Fruit fly (Drosophila melanogaster) whole organism, wandering third instar larva: Measurements from ENCODE around the gene Zcchc7.
A peak's percentile ranks its signal among the peaks of the same experiment; 100 is the strongest.

ENCODE experiments used
- Abd-B ChIP-seq: fragments of >200 bp; optimal IDR thresholded peaks from 2 replicates; lab custom pipeline; 2017; ENCODE audit warnings: missing biosample characterization, missing genetic modification characterization
- CG32264 ChIP-seq: fragments of 200-800 bp; sonication (Bioruptor generic); optimal IDR thresholded peaks from 2 replicates; lab custom pipeline; 2016; ENCODE audit warnings: missing biosample characterization, missing genetic modification characterization
- CG9705 ChIP-seq: fragments of 200-800 bp; sonication (Bioruptor generic); optimal IDR thresholded peaks from 2 replicates; lab custom pipeline; 2018; ENCODE audit warnings: missing biosample characterization, mild to moderate bottlenecking, missing genetic modification characterization
- CrebA ChIP-seq: fragments of 200-800 bp; sonication (Bioruptor generic); optimal IDR thresholded peaks from 2 replicates; lab custom pipeline; 2016; ENCODE audit warnings: missing biosample characterization, mild to moderate bottlenecking, missing genetic modification characterization, borderline replicate concordance
- Dfd ChIP-seq: fragments of >200 bp; optimal IDR thresholded peaks from 2 replicates; lab custom pipeline; 2017; ENCODE audit warnings: missing biosample characterization, missing genetic modification characterization
- Dif ChIP-seq: fragments of 200-275, 200-300 bp; sonication (Bioruptor generic); optimal IDR thresholded peaks from 2 replicates; lab custom pipeline; 2018; ENCODE audit warnings: missing biosample characterization, missing genetic modification characterization; ENCODE audit not compliant: partially characterized antibody
- GATAd ChIP-seq: sonication (Bioruptor generic); optimal IDR thresholded peaks from 2 replicates; lab custom pipeline; 2016; ENCODE audit warnings: missing biosample characterization, missing genetic modification characterization
- HLH106 ChIP-seq: fragments of 200-800 bp; optimal IDR thresholded peaks from 3 replicates; lab custom pipeline; 2019; ENCODE audit warnings: missing biosample characterization, mild to moderate bottlenecking, missing genetic modification characterization, moderate library complexity
- Hnf4 ChIP-seq: fragments of 200-800 bp; sonication (Bioruptor generic); optimal IDR thresholded peaks from 2 replicates; lab custom pipeline; 2016; ENCODE audit warnings: missing biosample characterization, mild to moderate bottlenecking, missing genetic modification characterization
- Hr78 ChIP-seq: fragments of >200 bp; optimal IDR thresholded peaks from 2 replicates; lab custom pipeline; 2017; ENCODE audit warnings: missing biosample characterization, missing genetic modification characterization
- Hr83 ChIP-seq: fragments of 200-300 bp; sonication (Bioruptor generic); optimal IDR thresholded peaks from 2 replicates; lab custom pipeline; 2016; ENCODE audit warnings: missing biosample characterization, mild to moderate bottlenecking, missing genetic modification characterization, moderate library complexity; ENCODE audit not compliant: poor library complexity, severe bottlenecking
- Jra ChIP-seq: sonication (Bioruptor generic); optimal IDR thresholded peaks from 2 replicates; lab custom pipeline; 2016; ENCODE audit warnings: missing biosample characterization, missing genetic modification characterization
- Mio ChIP-seq: sonication (Bioruptor generic); optimal IDR thresholded peaks from 2 replicates; lab custom pipeline; 2016; ENCODE audit warnings: missing biosample characterization, missing genetic modification characterization
- Myc ChIP-seq: fragments of >200 bp; optimal IDR thresholded peaks from 2 replicates; lab custom pipeline; 2017
- N ChIP-seq: fragments of >200 bp; optimal IDR thresholded peaks from 2 replicates; lab custom pipeline; 2018; ENCODE audit warnings: missing biosample characterization, missing external identifiers, missing genetic modification characterization
- OdsH ChIP-seq: fragments of 200-800 bp; sonication (Bioruptor generic); optimal IDR thresholded peaks from 2 replicates; lab custom pipeline; 2016; ENCODE audit warnings: missing biosample characterization, mild to moderate bottlenecking, missing genetic modification characterization
- Rel ChIP-seq, 2 experiments: fragments of 200-800 bp; sonication (Bioruptor generic) in 1 of 2; optimal IDR thresholded peaks; 2 replicates in 1 of 2; 3 replicates in 1 of 2; lab custom pipeline; 2016 to 2019; ENCODE audit warnings: mild to moderate bottlenecking in 2 of 2, missing biosample characterization in 2 of 2, missing genetic modification characterization in 2 of 2, moderate library complexity in 1 of 2
- Sp1 ChIP-seq: fragments of 200-800 bp; sonication (Bioruptor generic); optimal IDR thresholded peaks from 3 replicates; lab custom pipeline; 2019; ENCODE audit warnings: missing biosample characterization, mild to moderate bottlenecking, missing genetic modification characterization, moderate library complexity
- Vsx2 ChIP-seq: fragments of 200-300, 225-300 bp; sonication (Bioruptor generic); optimal IDR thresholded peaks from 2 replicates; lab custom pipeline; 2018; ENCODE audit warnings: missing biosample characterization, missing genetic modification characterization; ENCODE audit not compliant: partially characterized antibody
- br ChIP-seq: fragments of 200-800 bp; sonication (Bioruptor generic); optimal IDR thresholded peaks from 2 replicates; lab custom pipeline; 2016; ENCODE audit warnings: missing biosample characterization, missing genetic modification characterization
- brk ChIP-seq: fragments of 200-800 bp; sonication (Bioruptor generic); optimal IDR thresholded peaks from 2 replicates; lab custom pipeline; 2016; ENCODE audit warnings: missing biosample characterization, mild to moderate bottlenecking, missing genetic modification characterization
- dl ChIP-seq, 2 experiments: fragments of 175-275, 200-275 bp in 1 of 2; fragments of 200-275 bp in 1 of 2; sonication (Bioruptor generic); optimal IDR thresholded peaks; lab custom pipeline; 2018; ENCODE audit warnings: mild to moderate bottlenecking in 2 of 2, missing biosample characterization in 2 of 2, missing genetic modification characterization in 2 of 2, moderate library complexity in 2 of 2; ENCODE audit not compliant: partially characterized antibody in 2 of 2, insufficient read depth in 1 of 2
- dmrt93B ChIP-seq: fragments of 200-800 bp; sonication (Bioruptor generic); optimal IDR thresholded peaks from 2 replicates; lab custom pipeline; 2018; ENCODE audit warnings: missing biosample characterization, mild to moderate bottlenecking, missing genetic modification characterization
- dsf ChIP-seq: sonication (Bioruptor generic); optimal IDR thresholded peaks from 2 replicates; lab custom pipeline; 2016; ENCODE audit warnings: missing biosample characterization, missing genetic modification characterization, borderline replicate concordance
- ey ChIP-seq: fragments of 200-800 bp; sonication (Bioruptor generic); optimal IDR thresholded peaks from 2 replicates; lab custom pipeline; 2016; ENCODE audit warnings: missing biosample characterization, missing genetic modification characterization
- foxo ChIP-seq, 2 experiments: fragments of 200-800 bp; sonication (Bioruptor generic); optimal IDR thresholded peaks; 2 replicates in 1 of 2; 3 replicates in 1 of 2; lab custom pipeline; 2016 to 2017; ENCODE audit warnings: missing biosample characterization in 2 of 2, missing genetic modification characterization in 2 of 2
- fru ChIP-seq: fragments of 200-800 bp; sonication (Bioruptor generic); optimal IDR thresholded peaks from 3 replicates; lab custom pipeline; 2016; ENCODE audit warnings: missing biosample characterization, mild to moderate bottlenecking, missing genetic modification characterization
- h ChIP-seq: fragments of 200-800 bp; sonication (Bioruptor generic); optimal IDR thresholded peaks from 3 replicates; lab custom pipeline; 2016; ENCODE audit warnings: missing biosample characterization, mild to moderate bottlenecking, missing genetic modification characterization
- jim ChIP-seq: fragments of 175-275, 200-325 bp; sonication (Bioruptor generic); optimal IDR thresholded peaks from 2 replicates; lab custom pipeline; 2016; ENCODE audit warnings: missing biosample characterization, mild to moderate bottlenecking, missing genetic modification characterization
- pan ChIP-seq: fragments of >200 bp; optimal IDR thresholded peaks from 2 replicates; lab custom pipeline; 2017
- psq ChIP-seq: fragments of 200-800 bp; sonication (Bioruptor generic); optimal IDR thresholded peaks from 3 replicates; lab custom pipeline; 2017; ENCODE audit warnings: missing biosample characterization, mild to moderate bottlenecking, missing genetic modification characterization, moderate library complexity
- rgr ChIP-seq: fragments of 200-800 bp; sonication (Bioruptor generic); optimal IDR thresholded peaks from 3 replicates; lab custom pipeline; 2016; ENCODE audit warnings: missing biosample characterization, mild to moderate bottlenecking, missing genetic modification characterization
- sage ChIP-seq: fragments of 200-800 bp; sonication (Bioruptor generic); optimal IDR thresholded peaks from 2 replicates; lab custom pipeline; 2016; ENCODE audit warnings: missing biosample characterization, mild to moderate bottlenecking, missing genetic modification characterization
- sv ChIP-seq: fragments of 200-800 bp; sonication (Bioruptor generic); optimal IDR thresholded peaks from 3 replicates; lab custom pipeline; 2016; ENCODE audit warnings: missing biosample characterization, missing genetic modification characterization
- tai ChIP-seq: sonication (Bioruptor generic); optimal IDR thresholded peaks from 2 replicates; lab custom pipeline; 2016; ENCODE audit warnings: missing biosample characterization, missing genetic modification characterization
- usp ChIP-seq: fragments of >200 bp; optimal IDR thresholded peaks from 2 replicates; lab custom pipeline; 2017; ENCODE audit warnings: missing biosample characterization, missing genetic modification characterization
- woc ChIP-seq: sonication (Bioruptor generic); optimal IDR thresholded peaks from 2 replicates; lab custom pipeline; 2016; ENCODE audit warnings: missing biosample characterization, mild to moderate bottlenecking, missing genetic modification characterization

Gene Zcchc7

DNA sequence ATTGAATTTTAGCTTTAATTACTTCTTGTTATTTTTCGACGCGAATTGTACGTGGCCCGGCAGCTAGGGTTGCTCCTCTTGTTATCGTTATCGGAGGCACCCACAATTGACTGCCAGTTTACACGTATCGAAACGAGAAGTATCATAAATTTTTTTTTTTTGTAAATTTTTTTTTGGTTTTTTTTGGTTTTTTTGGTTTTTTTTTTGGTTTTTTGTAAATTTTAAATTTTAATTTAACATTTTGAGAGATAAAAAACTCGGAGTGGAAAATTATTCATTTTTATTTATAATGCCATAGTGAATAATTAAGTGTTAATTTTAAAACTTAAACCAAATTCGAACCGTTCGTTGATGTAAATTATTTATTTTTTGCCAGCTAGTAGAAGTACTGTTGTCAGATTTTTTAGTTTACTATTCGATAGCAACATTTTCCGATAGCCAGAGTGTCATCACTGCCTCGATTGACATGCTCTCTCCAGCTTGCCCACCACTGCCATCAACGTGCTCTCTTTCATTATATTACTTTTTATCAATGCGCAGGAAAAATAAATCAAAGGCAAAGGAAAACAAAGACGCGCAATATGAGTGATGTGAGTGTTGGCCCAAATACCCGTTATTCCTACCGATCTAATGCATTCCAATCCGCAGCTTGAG lies at the start of gene Zcchc7, which contains the start of gene kud:
Zcchc7 (plus strand) TSS at position 467 of the 654 bp plus-strand sequence.
kud (minus strand) TSS at position 72 of the 654 bp plus-strand sequence.
- peak in 1 of 2 experiments; percentile 81 for TF ChIP-seq foxo (GFP tag; optimal IDR thresholded peaks at IDR 0.05; lab: Kevin White, UChicago)
- TF ChIP-seq sage (GFP tag; lab: Kevin White, UChicago): no peak
- TF ChIP-seq CrebA (GFP tag; lab: Kevin White, UChicago): no peak
- TF ChIP-seq OdsH (GFP tag; lab: Kevin White, UChicago): peak; percentile 73
- peak; percentile 75 for TF ChIP-seq CG9705 (GFP tag; lab: Kevin White, UChicago)
- TF ChIP-seq Mio: no peak
- TF ChIP-seq Vsx2 (GFP tag; lab: Kevin White, UChicago): no peak
- no peak for TF ChIP-seq pan (lab: Kevin White, UChicago)
- TF ChIP-seq GATAd: no peak
- TF ChIP-seq Abd-B: no peak
- peak; percentile 75 for TF ChIP-seq Sp1 (GFP tag; lab: Kevin White, UChicago)
- TF ChIP-seq rgr (GFP tag; lab: Kevin White, UChicago): peak; percentile 64
- TF ChIP-seq Jra (GFP tag; lab: Kevin White, UChicago): no peak
- TF ChIP-seq dl (GFP tag; optimal IDR thresholded peaks at IDR 0.05; lab: Kevin White, UChicago; ENCODE audit: insufficient read depth in 1 of 2, partially characterized antibody in 2 of 2): no peak
- TF ChIP-seq h (GFP tag; lab: Kevin White, UChicago): peak; percentile 79
- no peak for TF ChIP-seq br (GFP tag; lab: Kevin White, UChicago)
- TF ChIP-seq usp (GFP tag; lab: Kevin White, UChicago): no peak
- TF ChIP-seq Myc (lab: Kevin White, UChicago): peak; percentile 81
- no peak for TF ChIP-seq Rel (GFP tag; optimal IDR thresholded peaks at IDR 0.05; lab: Kevin White, UChicago)
- no peak for TF ChIP-seq Rel (tag; optimal IDR thresholded peaks at IDR 0.05; lab: Kevin White, UChicago)
- TF ChIP-seq HLH106: peak; percentile 80
- TF ChIP-seq dsf (GFP tag; lab: Kevin White, UChicago): peak; percentile 44
- TF ChIP-seq ey (GFP tag; lab: Kevin White, UChicago): peak; percentile 74
- peak; percentile 83 for TF ChIP-seq fru (GFP tag; lab: Kevin White, UChicago)
- peak; percentile 91 for TF ChIP-seq woc
- TF ChIP-seq psq (GFP tag; lab: Kevin White, UChicago): peak; percentile 61
- TF ChIP-seq brk: no peak

DNA sequence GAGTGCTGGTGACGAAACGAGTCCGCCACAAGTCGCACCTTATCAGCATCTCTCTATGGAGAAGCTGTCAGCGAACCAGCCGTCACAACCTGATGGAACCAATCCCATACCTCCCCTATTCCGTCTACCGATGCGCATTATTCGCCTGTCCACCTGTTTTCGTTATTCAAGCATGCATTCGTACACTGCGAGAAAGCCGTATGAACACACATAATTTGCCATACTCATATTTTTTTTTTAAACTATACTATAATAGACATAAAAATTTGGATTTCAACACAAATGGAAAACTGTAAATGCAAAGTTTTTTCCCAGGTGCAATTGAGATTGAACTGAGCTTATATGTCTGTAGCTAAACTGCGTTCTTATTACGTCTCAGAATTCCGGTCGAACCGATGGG lies 48.6 kb upstream of the Zcchc7 start:
- TF ChIP-seq psq (GFP tag; lab: Kevin White, UChicago) (peak; percentile 81), Jra (GFP tag; lab: Kevin White, UChicago) (peak; percentile 67), dmrt93B (no peak), Mio (no peak), Hr83 (peak; percentile 41), Dif (GFP tag; lab: Kevin White, UChicago) (peak; percentile 36), sv (GFP tag; lab: Kevin White, UChicago) (no peak), foxo (GFP tag; optimal IDR thresholded peaks at IDR 0.05; lab: Kevin White, UChicago) (peak in 1 of 2 experiments; percentile 59), Abd-B (no peak), Rel (GFP tag; optimal IDR thresholded peaks at IDR 0.05; lab: Kevin White, UChicago) (peak; percentile 36), Rel (tag; optimal IDR thresholded peaks at IDR 0.05; lab: Kevin White, UChicago) (peak; percentile 18), Sp1 (GFP tag; lab: Kevin White, UChicago) (peak; percentile 77), woc (peak; percentile 62), h (GFP tag; lab: Kevin White, UChicago) (peak; percentile 79), CG32264 (peak; percentile 50), dl (GFP tag; optimal IDR thresholded peaks at IDR 0.05; lab: Kevin White, UChicago; ENCODE audit: insufficient read depth in 1 of 2, partially characterized antibody in 2 of 2) (no peak), OdsH (GFP tag; lab: Kevin White, UChicago) (peak; percentile 87), fru (GFP tag; lab: Kevin White, UChicago) (peak; percentile 83), CG9705 (GFP tag; lab: Kevin White, UChicago) (no peak), ey (GFP tag; lab: Kevin White, UChicago) (peak; percentile 86), dsf (GFP tag; lab: Kevin White, UChicago) (peak; percentile 5), br (GFP tag; lab: Kevin White, UChicago) (peak; percentile 88), rgr (GFP tag; lab: Kevin White, UChicago) (peak; percentile 88)

dm6 chr3L:16800026-16800425 lies 45.2 kb upstream of the Zcchc7 start:
- TF ChIP-seq tai: no peak
- no peak for TF ChIP-seq N (GFP tag; lab: Kevin White, UChicago)
- peak; percentile 68 for TF ChIP-seq h (GFP tag; lab: Kevin White, UChicago)
- no peak for TF ChIP-seq Dfd (GFP tag; lab: Kevin White, UChicago)
- no peak for TF ChIP-seq dsf (GFP tag; lab: Kevin White, UChicago)
- TF ChIP-seq usp (GFP tag; lab: Kevin White, UChicago): no peak
- no peak for TF ChIP-seq Myc (lab: Kevin White, UChicago)
- TF ChIP-seq foxo (GFP tag; optimal IDR thresholded peaks at IDR 0.05; lab: Kevin White, UChicago): peak in 1 of 2 experiments; percentile 4
- TF ChIP-seq Vsx2 (GFP tag; lab: Kevin White, UChicago): peak; percentile 54
- peak; percentile 70 for TF ChIP-seq rgr (GFP tag; lab: Kevin White, UChicago)
- TF ChIP-seq CG32264: no peak
- no peak for TF ChIP-seq woc
- no peak for TF ChIP-seq CG9705 (GFP tag; lab: Kevin White, UChicago)
- TF ChIP-seq Hr78 (GFP tag; lab: Kevin White, UChicago): no peak
- TF ChIP-seq Abd-B: no peak
- no peak for TF ChIP-seq Rel (GFP tag; optimal IDR thresholded peaks at IDR 0.05; lab: Kevin White, UChicago)
- peak; percentile 56 for TF ChIP-seq Rel (tag; optimal IDR thresholded peaks at IDR 0.05; lab: Kevin White, UChicago)
- TF ChIP-seq Mio: no peak
- no peak for TF ChIP-seq sv (GFP tag; lab: Kevin White, UChicago)
- no peak for TF ChIP-seq jim (GFP tag; lab: Kevin White, UChicago)
- TF ChIP-seq Dif (GFP tag; lab: Kevin White, UChicago): peak; percentile 78
- no peak for TF ChIP-seq psq (GFP tag; lab: Kevin White, UChicago)
- TF ChIP-seq fru (GFP tag; lab: Kevin White, UChicago): peak; percentile 31
- TF ChIP-seq Hnf4 (GFP tag; lab: Kevin White, UChicago): peak; percentile 66
- TF ChIP-seq dl (GFP tag; optimal IDR thresholded peaks at IDR 0.05; lab: Kevin White, UChicago; ENCODE audit: insufficient read depth in 1 of 2, partially characterized antibody in 2 of 2): peak; percentile 55 to 63
- TF ChIP-seq OdsH (GFP tag; lab: Kevin White, UChicago): peak; percentile 2
- no peak for TF ChIP-seq CrebA (GFP tag; lab: Kevin White, UChicago)
- no peak for TF ChIP-seq pan (lab: Kevin White, UChicago)
- TF ChIP-seq dmrt93B: no peak
